Fruit fly (Drosophila melanogaster) whole organism, embryonic: ENCODE data around the gene CG5515.

Experiments used
- Awh ChIP-seq: fragments of 200-800 bp; sonication (Bioruptor generic); IDR thresholded peaks from 2 replicates; pipeline ENCODE4, ENCODE4 v1.3.6; 2022; ENCODE audit warnings: missing biosample characterization, missing genetic modification characterization
- B-H1 ChIP-seq: fragments of 200-800 bp; sonication (Bioruptor generic); IDR thresholded peaks from 3 replicates; pipeline ENCODE4 v1.3.6; 2022; ENCODE audit warnings: missing biosample characterization, missing genetic modification characterization
- Bdp1 ChIP-seq: fragments of 200-800 bp; sonication (Bioruptor generic); optimal IDR thresholded peaks from 3 replicates; lab custom pipeline; 2016; ENCODE audit warnings: missing biosample characterization, missing genetic modification characterization
- Blimp-1 ChIP-seq: fragments of 200-800 bp; sonication (Bioruptor generic); optimal IDR thresholded peaks from 3 replicates; lab custom pipeline; 2018; ENCODE audit warnings: missing biosample characterization, missing genetic modification characterization, mild to moderate bottlenecking, moderate library complexity, missing genetic modification reagents
- CG10147 ChIP-seq: fragments of 200-800 bp; sonication (Bioruptor generic); optimal IDR thresholded peaks from 2 replicates; lab custom pipeline; 2019; ENCODE audit warnings: missing biosample characterization, mild to moderate bottlenecking, missing genetic modification characterization, moderate library complexity
- CG10267 ChIP-seq: fragments of 200-800 bp; sonication (Bioruptor generic); optimal IDR thresholded peaks from 2 replicates; lab custom pipeline; 2018; ENCODE audit warnings: missing biosample characterization, mild to moderate bottlenecking, missing genetic modification characterization, moderate library complexity
- CG10366 ChIP-seq: fragments of 200-800 bp; sonication (Bioruptor generic); IDR thresholded peaks from 2 replicates; pipeline ENCODE4 v1.3.6; 2022; ENCODE audit warnings: missing biosample characterization, missing genetic modification characterization
- CG11093 ChIP-seq: fragments of 200-800 bp; sonication (Bioruptor generic); IDR thresholded peaks from 3 replicates; pipeline ENCODE4 v1.3.6; 2022; ENCODE audit warnings: missing biosample characterization, missing genetic modification characterization
- CG11504 ChIP-seq: fragments of 200-800 bp; sonication (Bioruptor generic); optimal IDR thresholded peaks from 3 replicates; lab custom pipeline; 2019; ENCODE audit warnings: missing biosample characterization, mild to moderate bottlenecking, missing genetic modification characterization, moderate library complexity
- CG12071 ChIP-seq: fragments of 200-800 bp; sonication (Bioruptor generic); optimal IDR thresholded peaks from 3 replicates; lab custom pipeline; 2018; ENCODE audit warnings: missing biosample characterization, mild to moderate bottlenecking, missing genetic modification characterization
- CG12236 ChIP-seq: fragments of 200-800 bp; sonication (Bioruptor generic); optimal IDR thresholded peaks from 2 replicates; lab custom pipeline; 2016; ENCODE audit warnings: missing biosample characterization, missing genetic modification characterization
- CG12769 ChIP-seq: fragments of 200-800 bp; sonication (Bioruptor generic); optimal IDR thresholded peaks from 2 replicates; lab custom pipeline; 2019; ENCODE audit warnings: missing biosample characterization, mild to moderate bottlenecking, missing genetic modification characterization, moderate library complexity
- CG14667 ChIP-seq: fragments of 200-800 bp; sonication (Bioruptor generic); IDR thresholded peaks from 2 replicates; pipeline ENCODE4 v1.3.6; 2022; ENCODE audit warnings: missing biosample characterization, missing genetic modification characterization
- CG14710 ChIP-seq: fragments of 200-800 bp; sonication (Bioruptor generic); optimal IDR thresholded peaks from 3 replicates; lab custom pipeline; 2019; ENCODE audit warnings: missing biosample characterization, mild to moderate bottlenecking, missing genetic modification characterization, moderate library complexity
- CG17186 ChIP-seq: fragments of 200-800 bp; sonication (Bioruptor generic); optimal IDR thresholded peaks from 3 replicates; lab custom pipeline; 2017; ENCODE audit warnings: missing biosample characterization, missing genetic modification reagents, missing genetic modification characterization
- CG17359 ChIP-seq: fragments of 200-800 bp; sonication (Bioruptor generic); optimal IDR thresholded peaks from 3 replicates; lab custom pipeline; 2018; ENCODE audit warnings: missing biosample characterization, mild to moderate bottlenecking, missing genetic modification characterization, moderate library complexity
- CG17568 ChIP-seq: fragments of 200-800 bp; sonication (Bioruptor generic); optimal IDR thresholded peaks from 2 replicates; lab custom pipeline; 2018; ENCODE audit warnings: missing biosample characterization, mild to moderate bottlenecking, missing genetic modification characterization, moderate library complexity
- CG17802 ChIP-seq: fragments of 200-800 bp; sonication (Bioruptor generic); optimal IDR thresholded peaks from 2 replicates; lab custom pipeline; 2018; ENCODE audit warnings: missing biosample characterization, mild to moderate bottlenecking, missing genetic modification characterization, moderate library complexity
- CG18599 ChIP-seq: fragments of 200-800 bp; sonication (Bioruptor generic); optimal IDR thresholded peaks from 3 replicates; lab custom pipeline; 2017; ENCODE audit warnings: missing biosample characterization, missing genetic modification characterization, mild to moderate bottlenecking, moderate library complexity, missing genetic modification reagents
- CG2199 ChIP-seq: fragments of 200-800 bp; sonication (Bioruptor generic); IDR thresholded peaks from 3 replicates; pipeline ENCODE4 v1.3.6; 2022; ENCODE audit warnings: missing biosample characterization, missing genetic modification characterization
- CG2712 ChIP-seq: fragments of 200-800 bp; optimal IDR thresholded peaks from 3 replicates; lab custom pipeline; 2019; ENCODE audit warnings: missing biosample characterization, mild to moderate bottlenecking, missing genetic modification characterization, moderate library complexity
- CG30431 ChIP-seq: fragments of 200-800 bp; sonication (Bioruptor generic); optimal IDR thresholded peaks from 2 replicates; lab custom pipeline; 2017; ENCODE audit warnings: missing biosample characterization, missing genetic modification characterization
- CG31388 ChIP-seq: fragments of 200-800 bp; sonication (Bioruptor generic); optimal IDR thresholded peaks from 2 replicates; lab custom pipeline; 2016; ENCODE audit warnings: missing biosample characterization, missing genetic modification characterization
- CG33557 ChIP-seq: fragments of 200-800 bp; sonication (Bioruptor generic); optimal IDR thresholded peaks from 2 replicates; lab custom pipeline; 2019; ENCODE audit warnings: missing biosample characterization, mild to moderate bottlenecking, missing genetic modification characterization, moderate library complexity
- CG3847 ChIP-seq: fragments of 200-800 bp; sonication (Bioruptor generic); IDR thresholded peaks from 2 replicates; pipeline ENCODE4 v1.3.6; 2022; ENCODE audit warnings: missing biosample characterization, missing genetic modification characterization
- CG6175 ChIP-seq: fragments of 200-800 bp; sonication (Bioruptor generic); IDR thresholded peaks from 3 replicates; pipeline ENCODE4 v1.3.6; 2022; ENCODE audit warnings: missing biosample characterization, missing genetic modification characterization
- CG8089 ChIP-seq: fragments of 200-800 bp; sonication (Bioruptor generic); optimal IDR thresholded peaks from 3 replicates; lab custom pipeline; 2016; ENCODE audit warnings: missing biosample characterization, missing genetic modification characterization
- CG8388 ChIP-seq: fragments of 200-800 bp; sonication (Bioruptor generic); optimal IDR thresholded peaks from 2 replicates; lab custom pipeline; 2019; ENCODE audit warnings: missing biosample characterization, mild to moderate bottlenecking, missing genetic modification characterization, moderate library complexity
- Dp ChIP-seq: fragments of 200-800 bp; sonication (Bioruptor generic); optimal IDR thresholded peaks from 2 replicates; lab custom pipeline; 2018; ENCODE audit warnings: missing biosample characterization, mild to moderate bottlenecking, missing genetic modification characterization, moderate library complexity
- Elba2 ChIP-seq: fragments of 200-800 bp; sonication (Bioruptor generic); optimal IDR thresholded peaks from 3 replicates; lab custom pipeline; 2016; ENCODE audit warnings: missing biosample characterization, missing genetic modification characterization
- Lhr ChIP-seq: fragments of 200-800 bp; sonication (Bioruptor generic); optimal IDR thresholded peaks from 3 replicates; lab custom pipeline; 2017; ENCODE audit warnings: mild to moderate bottlenecking, missing biosample characterization, missing genetic modification reagents, missing genetic modification characterization
- Lpt ChIP-seq: fragments of >200 bp; optimal IDR thresholded peaks from 2 replicates; lab custom pipeline; 2018; ENCODE audit warnings: missing biosample characterization, missing genetic modification characterization
- Myb ChIP-seq: fragments of 200-800 bp; sonication (Bioruptor generic); optimal IDR thresholded peaks from 2 replicates; lab custom pipeline; 2016; ENCODE audit warnings: missing biosample characterization, missing genetic modification characterization
- Oli ChIP-seq: fragments of 200-800 bp; sonication (Bioruptor generic); optimal IDR thresholded peaks from 2 replicates; lab custom pipeline; 2018; ENCODE audit warnings: missing biosample characterization, mild to moderate bottlenecking, missing genetic modification characterization, moderate library complexity
- Vsx1 ChIP-seq: fragments of 200-800 bp; sonication (Bioruptor generic); optimal IDR thresholded peaks from 2 replicates; lab custom pipeline; 2017; ENCODE audit warnings: missing biosample characterization, mild to moderate bottlenecking, missing genetic modification characterization, missing genetic modification reagents
- ap ChIP-seq: fragments of 200-800 bp; sonication (Bioruptor generic); IDR thresholded peaks from 2 replicates; pipeline ENCODE4 v1.3.6; 2022; ENCODE audit warnings: missing biosample characterization, missing genetic modification characterization
- br ChIP-seq: fragments of >200 bp; optimal IDR thresholded peaks from 2 replicates; lab custom pipeline; 2017
- disco-r ChIP-seq: fragments of 200-800 bp; sonication (Bioruptor generic); optimal IDR thresholded peaks from 2 replicates; lab custom pipeline; 2016; ENCODE audit warnings: missing biosample characterization, missing genetic modification characterization
- dm ChIP-seq: fragments of 200-800 bp; sonication (Bioruptor generic); optimal IDR thresholded peaks from 3 replicates; lab custom pipeline; 2016; ENCODE audit warnings: missing biosample characterization, missing genetic modification characterization
- ems ChIP-seq: fragments of 200-800 bp; sonication (Bioruptor generic); optimal IDR thresholded peaks from 3 replicates; lab custom pipeline; 2016; ENCODE audit warnings: missing biosample characterization, missing genetic modification characterization
- fd102C ChIP-seq: fragments of 200-800 bp; sonication (Bioruptor generic); optimal IDR thresholded peaks from 2 replicates; lab custom pipeline; 2018; ENCODE audit warnings: missing biosample characterization, mild to moderate bottlenecking, missing genetic modification characterization, moderate library complexity
- fd96Cb ChIP-seq: fragments of 200-800 bp; sonication (Bioruptor generic); optimal IDR thresholded peaks from 2 replicates; lab custom pipeline; 2018; ENCODE audit warnings: missing biosample characterization, mild to moderate bottlenecking, missing genetic modification characterization, moderate library complexity
- gcm ChIP-seq: fragments of 200-800 bp; sonication (Bioruptor generic); optimal IDR thresholded peaks from 2 replicates; lab custom pipeline; 2019; ENCODE audit warnings: missing biosample characterization, mild to moderate bottlenecking, missing genetic modification characterization, moderate library complexity
- grau ChIP-seq: fragments of 200-800 bp; optimal IDR thresholded peaks from 3 replicates; lab custom pipeline; 2019; ENCODE audit warnings: missing biosample characterization, mild to moderate bottlenecking, missing genetic modification characterization, moderate library complexity
- hbn ChIP-seq: fragments of 200-800 bp; sonication (Bioruptor generic); IDR thresholded peaks from 2 replicates; pipeline ENCODE4 v1.3.6; 2022; ENCODE audit warnings: missing biosample characterization, missing genetic modification characterization; ENCODE audit not compliant: partially characterized antibody
- ind ChIP-seq: fragments of 200-800 bp; sonication (Bioruptor generic); optimal IDR thresholded peaks from 3 replicates; lab custom pipeline; 2016; ENCODE audit warnings: missing biosample characterization, missing genetic modification characterization
- kah ChIP-seq: fragments of 200-800 bp; sonication (Bioruptor generic); optimal IDR thresholded peaks from 2 replicates; lab custom pipeline; 2018; ENCODE audit warnings: missing biosample characterization, mild to moderate bottlenecking, missing genetic modification characterization
- nmo ChIP-seq: fragments of 200-800 bp; sonication (Bioruptor generic); optimal IDR thresholded peaks from 2 replicates; lab custom pipeline; 2018; ENCODE audit warnings: missing biosample characterization, mild to moderate bottlenecking, missing genetic modification characterization, moderate library complexity
- stc ChIP-seq: fragments of 200-800 bp; sonication (Bioruptor generic); IDR thresholded peaks from 2 replicates; pipeline ENCODE4 v1.3.6; 2022; ENCODE audit warnings: missing biosample characterization, missing genetic modification characterization
- zen ChIP-seq: fragments of 200-800 bp; sonication (Bioruptor generic); optimal IDR thresholded peaks from 3 replicates; lab custom pipeline; 2018; ENCODE audit warnings: missing biosample characterization, mild to moderate bottlenecking, missing genetic modification characterization, moderate library complexity

The CG5515 gene

dm6 chr3R:24161173-24161811, 27.4 kb downstream of the CG5515 start, which contains the start of the genes Myo95E and TBC1d7 (continued):
- peak; percentile 82 for TF ChIP-seq CG8388
- no peak for TF ChIP-seq CG12071
- TF ChIP-seq nmo (GFP tag; lab: Kevin White, UChicago), result peak; percentile 95
- no peak for TF ChIP-seq Lpt (GFP tag; lab: Kevin White, UChicago)
- TF ChIP-seq ap (GFP tag; lab: Robert Waterston, UW), result peak; percentile 93
- TF ChIP-seq Bdp1 (GFP tag; lab: Kevin White, UChicago), result no peak
- TF ChIP-seq CG14710, result peak; percentile 90
- TF ChIP-seq dm (GFP tag; lab: Kevin White, UChicago), result no peak
- peak; percentile 87 for TF ChIP-seq CG3847 (GFP tag; lab: Robert Waterston, UW)
- TF ChIP-seq hbn (GFP tag; lab: Robert Waterston, UW), result peak; percentile 64
- no peak for TF ChIP-seq br (lab: Kevin White, UChicago)
- TF ChIP-seq CG10366, result peak; percentile 89
- TF ChIP-seq CG33557 (GFP tag; lab: Kevin White, UChicago), result peak; percentile 66
- TF ChIP-seq Elba2, result peak; percentile 48
- TF ChIP-seq grau (tag; lab: Kevin White, UChicago), result peak; percentile 89
- TF ChIP-seq ind (GFP tag; lab: Kevin White, UChicago), result peak; percentile 89
- peak; percentile 50 for TF ChIP-seq CG31388 (GFP tag; lab: Kevin White, UChicago)
- peak; percentile 42 for TF ChIP-seq CG17186 (GFP tag; lab: Kevin White, UChicago)
- no peak for TF ChIP-seq CG12769 (tag; lab: Kevin White, UChicago)
- TF ChIP-seq zen (tag; lab: Kevin White, UChicago), result peak; percentile 80
- no peak for TF ChIP-seq Vsx1 (GFP tag; lab: Kevin White, UChicago)
- peak; percentile 47 for TF ChIP-seq kah (GFP tag; lab: Kevin White, UChicago)
- TF ChIP-seq CG14667 (GFP tag; lab: Robert Waterston, UW), result peak; percentile 95
- TF ChIP-seq Blimp-1 (GFP tag; lab: Kevin White, UChicago), result no peak
- TF ChIP-seq CG30431 (GFP tag; lab: Kevin White, UChicago), result peak; percentile 75
- TF ChIP-seq B-H1 (GFP tag; lab: Robert Waterston, UW), result peak; percentile 81
- TF ChIP-seq CG10147 (GFP tag; lab: Kevin White, UChicago), result peak; percentile 86
- peak; percentile 94 for TF ChIP-seq CG2712 (tag; lab: Kevin White, UChicago)
- TF ChIP-seq CG11093 (GFP tag; lab: Robert Waterston, UW), result peak; percentile 90
- peak; percentile 50 for TF ChIP-seq ems (GFP tag; lab: Kevin White, UChicago)
- peak; percentile 83 for TF ChIP-seq Oli (tag; lab: Kevin White, UChicago)
- TF ChIP-seq CG18599 (GFP tag; lab: Kevin White, UChicago), result no peak
- TF ChIP-seq CG6175 (GFP tag; lab: Robert Waterston, UW), result peak; percentile 72
- peak; percentile 90 for TF ChIP-seq fd96Cb
- TF ChIP-seq CG8089 (GFP tag; lab: Kevin White, UChicago), result no peak
- peak; percentile 88 for TF ChIP-seq CG17359 (tag; lab: Kevin White, UChicago)
- TF ChIP-seq fd102C (GFP tag; lab: Kevin White, UChicago), result peak; percentile 35
- no peak for TF ChIP-seq Lhr (GFP tag; lab: Kevin White, UChicago)
- TF ChIP-seq Awh (GFP tag; lab: Robert Waterston, UW), result peak; percentile 92
- TF ChIP-seq Myb (GFP tag; lab: Kevin White, UChicago), result peak; percentile 7
- no peak for TF ChIP-seq gcm
- peak; percentile 96 for TF ChIP-seq stc (GFP tag; lab: Robert Waterston, UW)
- TF ChIP-seq CG10267 (tag; lab: Kevin White, UChicago), result peak; percentile 84
- no peak for TF ChIP-seq disco-r (GFP tag; lab: Kevin White, UChicago)
- peak; percentile 38 for TF ChIP-seq CG17802 (tag; lab: Kevin White, UChicago)
- no peak for TF ChIP-seq CG12236 (GFP tag; lab: Kevin White, UChicago)
- TF ChIP-seq CG2199, result peak; percentile 89; the same call in 2 of the 3 replicates
- TF ChIP-seq CG11504 (tag; lab: Kevin White, UChicago), result no peak
- TF ChIP-seq Dp (GFP tag; lab: Kevin White, UChicago), result peak; percentile 10
- TF ChIP-seq CG17568 (GFP tag; lab: Kevin White, UChicago), result no peak
